Worm (Caenorhabditis elegans): ENCODE data around the gene sra-35.

DNA sequence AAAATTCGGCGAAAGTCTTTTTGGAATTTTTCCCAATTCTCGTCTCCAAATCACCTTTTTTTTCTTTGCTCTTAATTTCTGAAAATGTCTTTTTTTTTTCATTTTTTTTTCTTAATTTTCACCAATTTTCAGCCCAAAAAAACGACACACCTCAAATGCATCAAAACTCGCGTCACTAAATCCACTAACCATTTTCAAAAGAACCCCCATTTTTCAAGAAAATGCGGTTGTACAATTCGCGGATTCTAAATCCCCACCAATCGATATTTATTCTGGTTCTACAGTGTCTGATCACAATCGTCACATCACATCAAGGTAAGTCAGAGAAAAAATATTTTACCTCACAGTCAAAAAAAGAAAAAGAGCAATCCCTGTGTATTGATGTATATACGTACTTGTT lies 44.2 kb upstream of the sra-35 start, which contains the start of gene vab-1:
- peak in 1 of 2 experiments; percentile 50 for TF ChIP-seq unc-62 (GFP tag; optimal IDR thresholded peaks at IDR 0.05 in 1 of 2)
- TF ChIP-seq unc-62 (tag; optimal IDR thresholded peaks at IDR 0.05): no peak
- no peak for TF ChIP-seq nhr-76 (tag; optimal IDR thresholded peaks at IDR 0.05)
- TF ChIP-seq F26F4.8 (GFP tag; conservative IDR thresholded peaks at IDR 0.05): no peak
- no peak for TF ChIP-seq ceh-82 (tag; optimal IDR thresholded peaks at IDR 0.05)
- TF ChIP-seq ceh-28 (tag; optimal IDR thresholded peaks at IDR 0.05): no peak

Data from whole organism, L4 larva.